Worm (Caenorhabditis elegans): Measurements from ENCODE around the gene abts-3.

abts-3 gene

DNA sequence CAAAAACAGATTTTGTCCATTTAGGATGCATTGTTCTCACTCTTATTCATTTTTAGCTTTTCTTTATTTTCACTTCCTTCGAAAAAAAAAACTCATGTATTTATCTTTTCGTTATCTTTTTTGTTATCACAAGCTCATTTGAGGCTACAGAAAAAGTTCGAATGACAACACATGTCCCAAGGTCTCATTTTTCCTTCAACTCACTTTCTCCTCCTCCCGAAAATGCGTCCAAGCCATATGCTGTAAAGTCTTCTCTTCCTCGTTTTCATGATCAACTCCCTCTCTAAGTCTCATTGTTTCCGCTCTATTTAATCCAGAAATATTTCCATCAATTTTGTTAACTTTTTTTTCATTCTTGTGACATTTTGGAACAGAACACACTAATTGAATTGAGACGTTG lies 48.6 kb downstream of the abts-3 start:
- TF ChIP-seq ztf-29 (GFP tag; IDR thresholded peaks at IDR 0.05) = no peak
- TF ChIP-seq ref-1 (GFP tag; conservative IDR thresholded peaks at IDR 0.05) = no peak
- no peak for TF ChIP-seq T22C8.4 (GFP tag; IDR thresholded peaks at IDR 0.05)

DNA sequence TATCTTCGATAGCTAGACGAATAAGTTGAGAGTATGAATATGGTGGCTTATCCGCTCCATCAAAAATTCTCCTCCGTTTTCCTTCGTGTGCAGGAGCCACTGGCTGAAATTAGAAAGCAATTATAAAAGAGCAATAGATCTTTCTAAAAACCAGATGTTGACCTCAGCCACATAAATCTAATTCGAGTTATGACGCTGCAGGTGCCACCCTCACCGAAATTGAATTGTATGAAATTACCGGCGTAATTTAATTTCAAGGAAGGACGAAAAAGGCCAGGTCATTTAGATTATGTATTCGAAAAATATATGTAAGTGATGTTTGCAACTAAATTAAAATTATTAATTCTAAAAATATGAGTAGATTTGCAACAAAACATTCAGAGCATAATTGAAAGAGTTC lies 58.1 kb downstream of the abts-3 start:
- TF ChIP-seq ztf-23 (GFP tag; IDR thresholded peaks at IDR 0.05) (no peak), ztf-29 (GFP tag; IDR thresholded peaks at IDR 0.05) (no peak), flt-1 (GFP tag; IDR thresholded peaks at IDR 0.05) (no peak), tab-1 (GFP tag; IDR thresholded peaks at IDR 0.05) (no peak), cog-1 (tag; optimal IDR thresholded peaks at IDR 0.05) (no peak), med-1 (GFP tag; optimal IDR thresholded peaks at IDR 0.05; ENCODE audit: insufficient read depth) (no peak)

- TF ChIP-seq med-1 (GFP tag; optimal IDR thresholded peaks at IDR 0.05; ENCODE audit: insufficient read depth) (no peak), cog-1 (tag; optimal IDR thresholded peaks at IDR 0.05) (no peak), tab-1 (GFP tag; IDR thresholded peaks at IDR 0.05) (no peak), T22C8.4 (GFP tag; IDR thresholded peaks at IDR 0.05) (no peak), ztf-29 (GFP tag; IDR thresholded peaks at IDR 0.05) (no peak), ztf-23 (GFP tag; IDR thresholded peaks at IDR 0.05) (no peak), klf-2 (GFP tag; conservative IDR thresholded peaks at IDR 0.05) (no peak), flt-1 (GFP tag; IDR thresholded peaks at IDR 0.05) (no peak), ref-1 (GFP tag; conservative IDR thresholded peaks at IDR 0.05) (no peak)
Observed at ce11 chrII:6191293-6191692, 58.6 kb downstream of the abts-3 start, which contains the start of gene fkh-8. Gene fkh-8, minus strand, starts transcription at chrII:6191393.

DNA sequence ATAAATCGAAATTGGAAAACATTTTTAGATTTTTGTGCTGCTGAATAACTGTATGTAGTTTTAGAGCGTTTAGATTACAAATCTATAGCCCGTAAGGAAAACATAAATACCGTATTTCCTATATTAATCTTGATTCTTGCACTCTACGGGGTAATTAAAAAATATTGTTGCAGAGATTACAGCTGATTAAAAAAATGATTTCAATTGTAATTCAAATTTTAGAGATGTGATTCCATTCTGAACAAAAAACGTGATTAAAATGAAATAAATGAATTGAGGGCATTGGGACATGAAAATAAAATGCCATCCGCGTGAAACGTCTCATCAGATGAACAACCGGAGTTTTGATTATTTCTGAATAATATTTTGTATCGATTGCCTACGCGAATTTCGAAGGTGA lies 59.8 kb downstream of the abts-3 start, which contains the start of gene cpb-2:
Gene cpb-2 (plus strand): TSS at position 301 of the 400 bp plus-strand sequence.
- no peak for TF ChIP-seq ztf-29 (GFP tag; IDR thresholded peaks at IDR 0.05)
- no peak for TF ChIP-seq klf-2 (GFP tag; conservative IDR thresholded peaks at IDR 0.05)
- no peak for TF ChIP-seq ztf-23 (GFP tag; IDR thresholded peaks at IDR 0.05)

DNA sequence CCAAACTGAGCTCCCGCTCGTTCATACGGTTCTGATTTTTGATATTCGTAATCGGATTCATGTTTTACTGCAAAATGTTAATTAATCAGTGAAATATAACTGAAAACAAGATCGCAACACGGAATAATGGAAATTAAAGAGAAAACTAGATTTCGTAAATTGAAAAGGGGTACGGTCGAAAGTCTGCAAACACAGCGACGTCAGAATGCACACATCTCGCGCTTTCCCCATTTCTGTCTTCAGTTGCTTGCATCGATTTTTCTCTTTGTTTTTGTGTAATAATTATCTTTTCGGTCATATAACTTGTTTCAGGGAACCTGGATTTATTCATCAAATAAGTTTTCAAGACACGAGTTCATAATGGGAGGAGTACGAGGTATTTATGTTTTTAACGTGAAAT lies 64.2 kb downstream of the abts-3 start, which contains the start of the genes rbmx-2 and C30B5.2:
Gene rbmx-2 (minus strand): TSS at position 74 of the 400 bp plus-strand sequence.
Gene C30B5.2 (plus strand): TSS at position 306 of the 400 bp plus-strand sequence.
- TF ChIP-seq ztf-23 (GFP tag; IDR thresholded peaks at IDR 0.05) = peak; percentile 36; the same call in 1 of the 2 replicates
- no peak for TF ChIP-seq tab-1 (GFP tag; IDR thresholded peaks at IDR 0.05)
- peak; percentile 62 for TF ChIP-seq T22C8.4 (GFP tag; IDR thresholded peaks at IDR 0.05)

- TF ChIP-seq ref-1 (GFP tag; conservative IDR thresholded peaks at IDR 0.05) (no peak), T22C8.4 (GFP tag; IDR thresholded peaks at IDR 0.05) (no peak), klf-2 (GFP tag; conservative IDR thresholded peaks at IDR 0.05) (no peak), ztf-29 (GFP tag; IDR thresholded peaks at IDR 0.05) (no peak), ztf-23 (GFP tag; IDR thresholded peaks at IDR 0.05) (no peak)
Observed at ce11 chrII:6198468-6198867, 65.8 kb downstream of the abts-3 start, which contains the start of gene szy-4. Gene szy-4, plus strand, starts transcription at chrII:6198696.

- TF ChIP-seq klf-2 (GFP tag; conservative IDR thresholded peaks at IDR 0.05) (no peak), ref-1 (GFP tag; conservative IDR thresholded peaks at IDR 0.05) (no peak), ztf-23 (GFP tag; IDR thresholded peaks at IDR 0.05) (no peak), flt-1 (GFP tag; IDR thresholded peaks at IDR 0.05) (no peak)
Observed at ce11 chrII:6199010-6199409, 66.3 kb downstream of the abts-3 start.

DNA sequence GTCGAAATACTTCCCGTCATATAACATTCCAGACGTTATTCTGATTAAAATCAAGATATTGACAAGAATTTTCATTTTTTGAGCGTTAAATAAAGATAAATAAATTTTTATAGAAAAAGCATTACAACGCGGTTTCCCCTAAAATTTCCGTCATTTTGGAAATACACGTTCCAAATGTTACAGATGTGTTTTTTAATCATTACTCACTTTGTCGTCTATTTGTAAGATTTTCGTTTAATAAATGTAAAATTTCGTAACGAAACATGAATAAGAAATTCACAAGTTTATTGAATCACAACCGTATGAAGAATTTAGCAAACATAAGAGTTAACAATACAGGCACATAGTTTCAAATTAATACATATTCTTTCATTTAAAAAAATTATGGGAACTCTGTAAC lies 70.2 kb downstream of the abts-3 start, which contains the start of gene C30B5.17:
Gene C30B5.17 (minus strand): TSS at position 101 of the 400 bp plus-strand sequence.
- no peak for TF ChIP-seq med-1 (GFP tag; optimal IDR thresholded peaks at IDR 0.05; ENCODE audit: insufficient read depth)
- no peak for TF ChIP-seq T22C8.4 (GFP tag; IDR thresholded peaks at IDR 0.05)
- no peak for TF ChIP-seq cog-1 (tag; optimal IDR thresholded peaks at IDR 0.05)
- TF ChIP-seq ztf-23 (GFP tag; IDR thresholded peaks at IDR 0.05) = no peak
- no peak for TF ChIP-seq ztf-29 (GFP tag; IDR thresholded peaks at IDR 0.05)
- no peak for TF ChIP-seq tab-1 (GFP tag; IDR thresholded peaks at IDR 0.05)
- TF ChIP-seq klf-2 (GFP tag; conservative IDR thresholded peaks at IDR 0.05) = no peak
- TF ChIP-seq flt-1 (GFP tag; IDR thresholded peaks at IDR 0.05) = no peak
- no peak for TF ChIP-seq ref-1 (GFP tag; conservative IDR thresholded peaks at IDR 0.05)
